Worm (Caenorhabditis elegans) whole organism, young adult: ENCODE measurements around the gene sdz-8.

ENCODE experiments used
- D2030.7 ChIP-seq: fragments of 200-800 bp; sonication (Bioruptor generic); IDR thresholded peaks from 2 replicates; pipeline ENCODE4 v1.3.6; 2022; ENCODE audit warnings: missing genetic modification reagents, missing genetic modification characterization, missing compliant biosample characterization
- T26A5.8 ChIP-seq: sonication (generic microtip); optimal IDR thresholded peaks from 2 replicates; lab custom pipeline; 2016; ENCODE audit warnings: missing genetic modification characterization, missing compliant biosample characterization
- Y79H2A.3 ChIP-seq: fragments of 200-800 bp; sonication (Bioruptor generic); conservative IDR thresholded peaks from 2 replicates; pipeline ENCODE4 v1.3.6; 2022; ENCODE audit warnings: missing genetic modification reagents, missing genetic modification characterization, missing compliant biosample characterization
- atf-7 ChIP-seq: sonication (generic microtip); optimal IDR thresholded peaks from 2 replicates; lab custom pipeline; 2017; ENCODE audit warnings: mild to moderate bottlenecking, missing genetic modification characterization, missing compliant biosample characterization
- ceh-100 ChIP-seq: fragments of 200-800 bp; sonication (Bioruptor generic); IDR thresholded peaks from 2 replicates; pipeline ENCODE4 v1.3.6; 2022; ENCODE audit warnings: missing genetic modification reagents, missing genetic modification characterization, missing compliant biosample characterization
- ceh-40 ChIP-seq: fragments of 200-800 bp; sonication (Bioruptor generic); IDR thresholded peaks from 2 replicates; pipeline ENCODE4 v1.3.6; 2022; ENCODE audit warnings: missing genetic modification characterization, missing compliant biosample characterization
- hlh-26 ChIP-seq: fragments of 200-800 bp; sonication (Bioruptor generic); conservative IDR thresholded peaks from 2 replicates; pipeline ENCODE4 v1.3.6; 2022; ENCODE audit warnings: missing genetic modification reagents, missing genetic modification characterization, missing compliant biosample characterization
- madf-3 ChIP-seq: fragments of 200-800 bp; sonication (Bioruptor generic); IDR thresholded peaks from 2 replicates; pipeline ENCODE4 v1.3.6; 2022; ENCODE audit warnings: missing genetic modification reagents, missing genetic modification characterization, missing compliant biosample characterization
- zfh-2 ChIP-seq: fragments of 200-800 bp; sonication (Bioruptor generic); conservative IDR thresholded peaks from 2 replicates; pipeline ENCODE4 v1.3.6; 2022; ENCODE audit warnings: missing genetic modification reagents, missing genetic modification characterization, missing compliant biosample characterization

DNA sequence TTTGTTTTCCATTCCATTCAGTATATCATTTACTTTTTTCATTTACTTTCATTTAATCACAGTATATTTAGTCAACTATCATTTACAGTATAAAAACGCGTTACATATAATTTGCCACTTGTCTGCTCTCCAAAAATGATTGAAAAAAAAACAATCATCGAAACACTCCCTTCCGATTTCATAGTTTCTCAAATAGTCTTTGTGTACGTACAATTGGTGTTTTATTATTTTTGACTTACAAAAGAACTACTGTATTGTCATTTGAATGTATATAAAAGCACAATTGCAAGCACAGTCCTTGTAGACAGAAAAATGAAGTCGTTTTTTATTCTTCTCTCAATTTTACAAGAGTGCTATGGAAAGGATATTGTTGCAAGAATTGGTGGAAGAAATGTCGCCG is 41.6 kb downstream of the sdz-8 start, which contains the start of gene nas-22:
- TF ChIP-seq zfh-2 (GFP tag; lab: Robert Waterston, UW), result no peak
- no peak for TF ChIP-seq Y79H2A.3 (GFP tag; lab: Robert Waterston, UW)
- TF ChIP-seq T26A5.8, result no peak
- no peak for TF ChIP-seq hlh-26 (GFP tag; lab: Robert Waterston, UW)
- TF ChIP-seq atf-7 (tag; lab: Kevin White, UChicago), result no peak
- no peak for TF ChIP-seq ceh-100
- no peak for TF ChIP-seq ceh-40
- TF ChIP-seq D2030.7, result no peak
- no peak for TF ChIP-seq madf-3 (GFP tag; lab: Robert Waterston, UW)
